Fruit fly (Drosophila melanogaster) whole organism, pupa: ENCODE results near the gene Or71a.

Source experiments
- CG13204 ChIP-seq: fragments of 200-800 bp; sonication (Bioruptor generic); optimal IDR thresholded peaks from 2 replicates; lab custom pipeline; 2018; ENCODE audit warnings: missing biosample characterization, mild to moderate bottlenecking, missing genetic modification characterization, moderate library complexity
- CG34367 ChIP-seq: fragments of 200-800 bp; sonication (Bioruptor generic); optimal IDR thresholded peaks from 2 replicates; lab custom pipeline; 2018; ENCODE audit warnings: missing biosample characterization, mild to moderate bottlenecking, missing genetic modification characterization
- CG4496 ChIP-seq: fragments of 200-800 bp; sonication (Bioruptor generic); IDR thresholded peaks from 3 replicates; pipeline ENCODE4 v1.3.6; 2022; ENCODE audit warnings: missing biosample characterization, missing genetic modification characterization
- CG8159 ChIP-seq: fragments of 200-800 bp; sonication (Bioruptor generic); optimal IDR thresholded peaks from 3 replicates; lab custom pipeline; 2018; ENCODE audit warnings: missing biosample characterization, mild to moderate bottlenecking, missing genetic modification characterization, moderate library complexity
- CG9948 ChIP-seq: fragments of 200-800 bp; sonication (Bioruptor generic); optimal IDR thresholded peaks from 2 replicates; lab custom pipeline; 2018; ENCODE audit warnings: missing biosample characterization, mild to moderate bottlenecking, missing genetic modification characterization, moderate library complexity
- EcR ChIP-seq: fragments of 200-800 bp; sonication (Bioruptor generic); optimal IDR thresholded peaks from 3 replicates; lab custom pipeline; 2019; ENCODE audit warnings: missing biosample characterization, missing genetic modification characterization, mild to moderate bottlenecking, moderate library complexity, missing genetic modification reagents
- Ets98B ChIP-seq: fragments of 200-800 bp; sonication (Bioruptor generic); IDR thresholded peaks from 2 replicates; pipeline ENCODE4 v1.3.6; 2022; ENCODE audit warnings: missing biosample characterization, missing genetic modification characterization
- gl ChIP-seq: fragments of 200-800 bp; sonication (Bioruptor generic); optimal IDR thresholded peaks from 2 replicates; lab custom pipeline; 2018; ENCODE audit warnings: missing biosample characterization, mild to moderate bottlenecking, missing genetic modification characterization
- rn ChIP-seq: fragments of 200-800 bp; sonication (Bioruptor generic); IDR thresholded peaks from 2 replicates; pipeline ENCODE4 v1.3.6; 2022; ENCODE audit warnings: missing biosample characterization, missing genetic modification characterization

- TF ChIP-seq CG9948 (tag; lab: Kevin White, UChicago) (no peak), rn (no peak), EcR (GFP tag; lab: Kevin White, UChicago) (peak; percentile 30), CG34367 (tag; lab: Kevin White, UChicago) (no peak), CG8159 (tag; lab: Kevin White, UChicago) (no peak), CG13204 (GFP tag; lab: Kevin White, UChicago) (no peak), Ets98B (GFP tag; lab: Robert Waterston, UW) (no peak), gl (no peak), CG4496 (GFP tag; lab: Robert Waterston, UW) (no peak)
Measured at dm6 chr3L:15076380-15076779, 1.9 kb downstream of the Or71a start.
